Worm (Caenorhabditis elegans) whole organism, L4 larva: ENCODE data around the gene Y22D7AR.3.

ENCODE experiments used
- ces-1 ChIP-seq: fragments of 150-350 bp; sonication (generic microtip); optimal IDR thresholded peaks from 4 replicates; lab custom pipeline; 2014; ENCODE audit warnings: missing biosample characterization, missing genetic modification reagents, missing genetic modification characterization
- dve-1 ChIP-seq: sonication (generic microtip); optimal IDR thresholded peaks from 2 replicates; lab custom pipeline; 2017; ENCODE audit warnings: antibody characterized with exemption, mild to moderate bottlenecking, missing genetic modification characterization, missing compliant biosample characterization; ENCODE audit not compliant: insufficient read depth
- mdt-29 ChIP-seq: fragments of 200-800 bp; sonication (Bioruptor generic); IDR thresholded peaks from 2 replicates; pipeline ENCODE4 v1.3.6; 2022; ENCODE audit warnings: missing genetic modification reagents, missing genetic modification characterization, missing compliant biosample characterization

DNA sequence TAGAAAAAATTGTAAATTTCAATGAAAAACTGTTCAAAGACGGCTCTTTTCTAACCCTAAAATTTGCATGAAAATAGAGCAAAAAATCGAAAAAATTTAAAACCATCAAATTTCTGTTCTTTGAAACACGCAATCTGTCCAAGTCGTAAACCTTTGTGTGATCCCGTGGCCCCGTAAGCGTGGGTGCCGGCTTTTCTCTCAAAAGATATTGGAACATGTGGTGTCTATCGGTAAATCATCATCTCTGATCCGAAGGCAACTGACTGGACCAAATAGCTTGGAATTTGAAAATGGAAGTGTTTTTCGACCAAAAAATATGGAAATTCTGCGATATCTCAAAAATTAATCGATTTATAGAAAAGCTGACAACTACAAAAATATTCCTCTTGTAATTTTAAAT lies 13.0 kb upstream of the Y22D7AR.3 start:
- TF ChIP-seq mdt-29 (no peak), dve-1 (no peak), ces-1 (GFP tag; lab: Kevin White, UChicago) (no peak)
